Fruit fly (Drosophila melanogaster) whole organism, embryonic: ENCODE results near the gene Vlet.

ENCODE experiments used
- Antp ChIP-seq: fragments of 200-800 bp; sonication (Bioruptor generic); optimal IDR thresholded peaks from 3 replicates; lab custom pipeline; 2016; ENCODE audit warnings: missing biosample characterization, missing genetic modification characterization
- Atf3 ChIP-seq: fragments of 200-800 bp; sonication (Bioruptor generic); optimal IDR thresholded peaks from 3 replicates; lab custom pipeline; 2016; ENCODE audit warnings: missing biosample characterization, missing genetic modification characterization
- CG10267 ChIP-seq: fragments of 200-800 bp; sonication (Bioruptor generic); optimal IDR thresholded peaks from 2 replicates; lab custom pipeline; 2018; ENCODE audit warnings: missing biosample characterization, mild to moderate bottlenecking, missing genetic modification characterization, moderate library complexity
- CG10543 ChIP-seq: fragments of 200-800 bp; sonication (Bioruptor generic); optimal IDR thresholded peaks from 3 replicates; lab custom pipeline; 2017; ENCODE audit warnings: missing biosample characterization, mild to moderate bottlenecking, missing genetic modification characterization, moderate library complexity
- CG11398 ChIP-seq: fragments of 200-800 bp; sonication (Bioruptor generic); optimal IDR thresholded peaks from 2 replicates; lab custom pipeline; 2016; ENCODE audit warnings: missing biosample characterization, missing genetic modification characterization
- CG11695 ChIP-seq: fragments of 200-800 bp; sonication (Bioruptor generic); IDR thresholded peaks from 3 replicates; pipeline ENCODE4 v1.3.6; 2022; ENCODE audit warnings: missing biosample characterization, missing genetic modification characterization
- CG12155 ChIP-seq: fragments of 200-800 bp; sonication (Bioruptor generic); optimal IDR thresholded peaks from 3 replicates; lab custom pipeline; 2016; ENCODE audit warnings: missing biosample characterization, missing genetic modification characterization
- CG12299 ChIP-seq: fragments of 200-800 bp; sonication (Bioruptor generic); optimal IDR thresholded peaks from 2 replicates; lab custom pipeline; 2018; ENCODE audit warnings: missing biosample characterization, mild to moderate bottlenecking, missing genetic modification characterization
- CG12769 ChIP-seq: fragments of 200-800 bp; sonication (Bioruptor generic); optimal IDR thresholded peaks from 2 replicates; lab custom pipeline; 2019; ENCODE audit warnings: missing biosample characterization, mild to moderate bottlenecking, missing genetic modification characterization, moderate library complexity
- CG1529 ChIP-seq: fragments of 200-800 bp; sonication (Bioruptor generic); optimal IDR thresholded peaks from 3 replicates; lab custom pipeline; 2018; ENCODE audit warnings: missing biosample characterization, missing genetic modification characterization
- CG15514 ChIP-seq: fragments of 200-800 bp; sonication (Bioruptor generic); optimal IDR thresholded peaks from 3 replicates; lab custom pipeline; 2017; ENCODE audit warnings: missing biosample characterization, missing genetic modification characterization, mild to moderate bottlenecking, moderate library complexity, missing genetic modification reagents
- CG18262 ChIP-seq: fragments of 200-800 bp; optimal IDR thresholded peaks from 3 replicates; lab custom pipeline; 2019; ENCODE audit warnings: missing biosample characterization, mild to moderate bottlenecking, missing genetic modification characterization, moderate library complexity
- CG1832 ChIP-seq: fragments of 200-800 bp; sonication (Bioruptor generic); optimal IDR thresholded peaks from 2 replicates; lab custom pipeline; 2017; ENCODE audit warnings: missing biosample characterization, mild to moderate bottlenecking, missing genetic modification characterization, inconsistent platforms
- CG18764 ChIP-seq: fragments of 200-800 bp; sonication (Bioruptor generic); optimal IDR thresholded peaks from 3 replicates; lab custom pipeline; 2016; ENCODE audit warnings: missing biosample characterization, missing genetic modification characterization
- CG2116 ChIP-seq: fragments of 200-800 bp; sonication (Bioruptor generic); optimal IDR thresholded peaks from 3 replicates; lab custom pipeline; 2018; ENCODE audit warnings: missing biosample characterization, mild to moderate bottlenecking, missing genetic modification characterization
- CG30020 ChIP-seq: fragments of 200-800 bp; optimal IDR thresholded peaks from 2 replicates; lab custom pipeline; 2019; ENCODE audit warnings: missing biosample characterization, mild to moderate bottlenecking, missing genetic modification characterization, moderate library complexity
- CG34422 ChIP-seq: fragments of 200-800 bp; sonication (Bioruptor generic); IDR thresholded peaks from 3 replicates; pipeline ENCODE4 v1.3.6; 2022; ENCODE audit warnings: missing biosample characterization, missing genetic modification characterization
- CG4360 ChIP-seq: fragments of 200-800 bp; sonication (Bioruptor generic); IDR thresholded peaks from 2 replicates; pipeline ENCODE4 v1.3.6; 2022; ENCODE audit warnings: missing biosample characterization, missing genetic modification characterization
- CG4730 ChIP-seq: fragments of 200-800 bp; sonication (Bioruptor generic); IDR thresholded peaks from 2 replicates; pipeline ENCODE4 v1.3.6; 2022; ENCODE audit warnings: missing biosample characterization, missing genetic modification characterization
- CG4820 ChIP-seq: fragments of 200-800 bp; sonication (Bioruptor generic); optimal IDR thresholded peaks from 3 replicates; lab custom pipeline; 2016; ENCODE audit warnings: missing biosample characterization, missing genetic modification characterization
- CG6689 ChIP-seq: fragments of 200-800 bp; sonication (Bioruptor generic); IDR thresholded peaks from 2 replicates; pipeline ENCODE4 v1.3.6; 2022; ENCODE audit warnings: missing biosample characterization, missing genetic modification characterization
- CG6791 ChIP-seq: fragments of 200-800 bp; sonication (Bioruptor generic); IDR thresholded peaks from 3 replicates; pipeline ENCODE4 v1.3.6; 2022; ENCODE audit warnings: missing biosample characterization, missing genetic modification characterization; ENCODE audit not compliant: partially characterized antibody
- CG7928 ChIP-seq: fragments of 200-800 bp; sonication (Bioruptor generic); optimal IDR thresholded peaks from 2 replicates; lab custom pipeline; 2017; ENCODE audit warnings: missing biosample characterization, mild to moderate bottlenecking, missing genetic modification characterization
- CG8290 ChIP-seq, 3 experiments: fragments of 200-800 bp; sonication (Bioruptor generic); optimal IDR thresholded peaks; 2 replicates each; lab custom pipeline; 2016 to 2019; ENCODE audit warnings: missing biosample characterization in 3 of 3, missing genetic modification characterization in 3 of 3, mild to moderate bottlenecking in 2 of 3, moderate library complexity in 1 of 3
- CG8478 ChIP-seq: fragments of >200 bp; optimal IDR thresholded peaks from 2 replicates; lab custom pipeline; 2018
- CTCF ChIP-seq: fragments of 200-800 bp; sonication (Bioruptor generic); optimal IDR thresholded peaks from 2 replicates; lab custom pipeline; 2017; ENCODE audit warnings: missing biosample characterization, mild to moderate bottlenecking, missing genetic modification characterization, moderate library complexity
- CrebB ChIP-seq: fragments of 200-800 bp; sonication (Bioruptor generic); optimal IDR thresholded peaks from 3 replicates; lab custom pipeline; 2018; ENCODE audit warnings: missing biosample characterization, mild to moderate bottlenecking, missing genetic modification characterization
- Drgx ChIP-seq: fragments of 200-800 bp; sonication (Bioruptor generic); IDR thresholded peaks from 2 replicates; pipeline ENCODE4 v1.3.6; 2022; ENCODE audit warnings: missing biosample characterization, missing genetic modification characterization
- Ets65A ChIP-seq: fragments of 200-800 bp; sonication (Bioruptor generic); peaks from one replicate; lab custom pipeline; 2016; ENCODE audit warnings: missing biosample characterization, missing genetic modification characterization
- Hey ChIP-seq: fragments of 200-800 bp; sonication (Bioruptor generic); optimal IDR thresholded peaks from 3 replicates; lab custom pipeline; 2018; ENCODE audit warnings: missing biosample characterization, mild to moderate bottlenecking, missing genetic modification characterization
- Hr39 ChIP-seq: fragments of >200 bp; optimal IDR thresholded peaks from 2 replicates; lab custom pipeline; 2017
- Hsf ChIP-seq: fragments of 200-800 bp; sonication (Bioruptor generic); optimal IDR thresholded peaks from 3 replicates; lab custom pipeline; 2016; ENCODE audit warnings: missing biosample characterization, missing genetic modification characterization
- Lim3 ChIP-seq: fragments of 200-800 bp; sonication (Bioruptor generic); IDR thresholded peaks from 2 replicates; pipeline ENCODE4 v1.3.6; 2022; ENCODE audit warnings: missing biosample characterization, missing genetic modification characterization
- Lpt ChIP-seq: fragments of >200 bp; optimal IDR thresholded peaks from 2 replicates; lab custom pipeline; 2018; ENCODE audit warnings: missing biosample characterization, missing genetic modification characterization
- Neu2 ChIP-seq: fragments of 200-800 bp; sonication (Bioruptor generic); optimal IDR thresholded peaks from 3 replicates; lab custom pipeline; 2016; ENCODE audit warnings: missing biosample characterization, missing genetic modification characterization, borderline replicate concordance
- Sox100B ChIP-seq: fragments of 200-800 bp; sonication (Bioruptor generic); optimal IDR thresholded peaks from 3 replicates; lab custom pipeline; 2018; ENCODE audit warnings: missing biosample characterization, mild to moderate bottlenecking, missing genetic modification characterization
- TFAM ChIP-seq: fragments of 200-800 bp; sonication (Bioruptor generic); optimal IDR thresholded peaks from 2 replicates; lab custom pipeline; 2017; ENCODE audit warnings: missing biosample characterization, missing genetic modification characterization, inconsistent platforms
- Trl ChIP-seq, 3 experiments: fragments of >200 bp in 2 of 3; fragments of 200-800 bp in 1 of 3; sonication (Bioruptor generic) in 1 of 3; optimal IDR thresholded peaks; 2 replicates in 1 of 3; 3 replicates in 2 of 3; lab custom pipeline; 2016 to 2017; ENCODE audit warnings: missing biosample characterization in 1 of 3, missing genetic modification characterization in 1 of 3
- Usf ChIP-seq: fragments of 200-800 bp; sonication (Bioruptor generic); optimal IDR thresholded peaks from 2 replicates; lab custom pipeline; 2017; ENCODE audit warnings: missing genotype, missing biosample characterization, missing genetic modification characterization
- Xrp1 ChIP-seq: fragments of 200-800 bp; sonication (Bioruptor generic); IDR thresholded peaks from 2 replicates; pipeline ENCODE4 v1.3.6; 2022; ENCODE audit warnings: missing biosample characterization, missing genetic modification characterization
- ap ChIP-seq: fragments of 200-800 bp; sonication (Bioruptor generic); IDR thresholded peaks from 2 replicates; pipeline ENCODE4 v1.3.6; 2022; ENCODE audit warnings: missing biosample characterization, missing genetic modification characterization
- chm ChIP-seq: fragments of 200-800 bp; sonication (Bioruptor generic); IDR thresholded peaks from 2 replicates; pipeline ENCODE4 v1.3.6; 2022; ENCODE audit warnings: missing biosample characterization, missing genetic modification characterization
- crol ChIP-seq: fragments of 200-800 bp; sonication (Bioruptor generic); IDR thresholded peaks from 2 replicates; pipeline ENCODE4 v1.3.6; 2022; ENCODE audit warnings: missing biosample characterization, missing genetic modification characterization
- gfzf ChIP-seq: fragments of 200-800 bp; sonication (Bioruptor generic); optimal IDR thresholded peaks from 2 replicates; lab custom pipeline; 2016; ENCODE audit warnings: missing biosample characterization, mild to moderate bottlenecking, missing genetic modification characterization, moderate library complexity
- kay ChIP-seq: fragments of 200-800 bp; sonication (Bioruptor generic); optimal IDR thresholded peaks from 2 replicates; lab custom pipeline; 2016; ENCODE audit warnings: missing biosample characterization, missing genetic modification characterization
- scrt ChIP-seq: fragments of 200-800 bp; sonication (Bioruptor generic); optimal IDR thresholded peaks from 2 replicates; lab custom pipeline; 2018; ENCODE audit warnings: missing biosample characterization, mild to moderate bottlenecking, missing genetic modification characterization, moderate library complexity
- sens ChIP-seq: fragments of 200-800 bp; sonication (Bioruptor generic); peaks from one replicate; lab custom pipeline; 2016; ENCODE audit warnings: missing biosample characterization, missing genetic modification characterization
- sqz ChIP-seq: fragments of 200-800 bp; sonication (Bioruptor generic); optimal IDR thresholded peaks from 3 replicates; lab custom pipeline; 2018; ENCODE audit warnings: missing biosample characterization, mild to moderate bottlenecking, missing genetic modification characterization
- stwl ChIP-seq: fragments of 200-800 bp; sonication (Bioruptor generic); optimal IDR thresholded peaks from 3 replicates; lab custom pipeline; 2018; ENCODE audit warnings: missing biosample characterization, mild to moderate bottlenecking, missing genetic modification characterization, moderate library complexity
- vfl ChIP-seq: fragments of 200-800 bp; sonication (Bioruptor generic); optimal IDR thresholded peaks from 2 replicates; lab custom pipeline; 2016; ENCODE audit warnings: missing biosample characterization, missing genetic modification characterization
- zfh1 ChIP-seq: fragments of 200-800 bp; sonication (Bioruptor generic); IDR thresholded peaks from 3 replicates; pipeline ENCODE4 v1.3.6; 2022; ENCODE audit warnings: missing biosample characterization, missing genetic modification characterization

Gene Vlet

DNA sequence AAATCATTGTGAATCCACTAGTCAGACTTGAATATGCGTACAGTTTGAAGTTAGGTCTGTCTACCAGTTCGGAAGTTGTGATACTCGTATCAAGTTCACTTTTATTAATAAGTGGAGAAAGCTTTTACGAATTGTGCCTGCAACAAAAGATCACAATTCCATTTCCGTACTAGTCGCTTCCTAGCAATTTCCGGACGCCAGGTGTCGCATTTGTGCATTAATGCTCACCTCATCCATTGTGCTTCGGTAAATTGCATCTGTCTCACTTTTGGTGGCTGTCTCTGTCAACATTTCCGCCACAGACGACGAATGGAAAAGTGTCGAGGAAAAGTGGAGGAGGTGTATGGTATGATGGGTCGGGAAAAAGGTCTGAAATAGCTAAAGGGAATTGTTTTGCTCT lies 35.2 kb downstream of the Vlet start:
- TF ChIP-seq CTCF (GFP tag; lab: Kevin White, UChicago) (peak; percentile 65), Drgx (GFP tag; lab: Robert Waterston, UW) (no peak), Ets65A (peak; percentile 31)

DNA sequence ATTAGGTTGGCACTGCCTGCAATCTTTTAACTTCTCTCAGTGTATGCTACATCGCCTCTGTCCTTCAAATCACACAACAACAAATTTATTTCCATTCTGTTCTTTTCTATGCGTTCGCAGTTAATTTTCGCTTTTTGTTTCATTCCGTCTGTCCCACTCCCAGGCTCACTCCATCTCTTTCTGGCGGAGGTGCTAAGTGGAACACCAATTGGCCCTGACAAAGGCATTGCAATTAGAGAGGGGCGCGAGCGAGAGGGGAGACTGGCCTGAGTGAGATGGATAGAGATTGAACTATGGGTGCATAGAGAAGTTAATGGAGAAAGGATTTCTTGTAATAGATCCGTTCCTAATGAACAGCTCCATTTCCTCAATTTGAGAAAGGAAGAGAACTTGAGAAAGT lies 37.9 kb downstream of the Vlet start:
- TF ChIP-seq CG11695 (GFP tag; lab: Robert Waterston, UW): no peak
- TF ChIP-seq stwl (tag; lab: Kevin White, UChicago): peak; percentile 17
- no peak for TF ChIP-seq CG4820 (GFP tag; lab: Kevin White, UChicago)
- no peak for TF ChIP-seq Lpt (GFP tag; lab: Kevin White, UChicago)
- no peak for TF ChIP-seq gfzf (GFP tag; lab: Kevin White, UChicago)
- peak; percentile 20 for TF ChIP-seq CG8290 (GFP tag; optimal IDR thresholded peaks at IDR 0.05; lab: Kevin White, UChicago)
- no peak for TF ChIP-seq CG8290 (tag; optimal IDR thresholded peaks at IDR 0.05; lab: Kevin White, UChicago)
- TF ChIP-seq CG6791 (GFP tag; lab: Robert Waterston, UW): 0 out of 3 replicates have a peak, but pooled peaks have one; percentile 24
- TF ChIP-seq CG11398: no peak
- TF ChIP-seq Usf (GFP tag; lab: Kevin White, UChicago): no peak
- TF ChIP-seq CG12769 (tag; lab: Kevin White, UChicago): no peak
- TF ChIP-seq Antp (GFP tag; lab: Kevin White, UChicago): no peak
- no peak for TF ChIP-seq CG12155 (GFP tag; lab: Kevin White, UChicago)
- peak; percentile 76 for TF ChIP-seq CG1832 (GFP tag; lab: Kevin White, UChicago)
- TF ChIP-seq Lim3: no peak
- TF ChIP-seq vfl: no peak
- no peak for TF ChIP-seq CG1529
- no peak for TF ChIP-seq CG18262
- TF ChIP-seq CG30020 (tag; lab: Kevin White, UChicago): peak; percentile 59
- no peak for TF ChIP-seq CG18764 (GFP tag; lab: Kevin White, UChicago)
- TF ChIP-seq Hr39: no peak
- no peak for TF ChIP-seq Xrp1 (GFP tag; lab: Robert Waterston, UW)
- TF ChIP-seq Atf3: no peak
- no peak for TF ChIP-seq Neu2
- TF ChIP-seq CG6689 (GFP tag; lab: Robert Waterston, UW): no peak
- no peak for TF ChIP-seq CrebB
- peak; percentile 36 for TF ChIP-seq sens (GFP tag; lab: Kevin White, UChicago)
- TF ChIP-seq CG8478 (lab: Kevin White, UChicago): no peak
- no peak for TF ChIP-seq Trl (optimal IDR thresholded peaks at IDR 0.05; lab: Kevin White, UChicago)
- no peak for TF ChIP-seq Trl (GFP tag; optimal IDR thresholded peaks at IDR 0.05; lab: Kevin White, UChicago)
- TF ChIP-seq kay: no peak
- TF ChIP-seq CG10543 (GFP tag; lab: Kevin White, UChicago): no peak
- TF ChIP-seq sqz (GFP tag; lab: Kevin White, UChicago): no peak
- TF ChIP-seq CG34422: no peak
- no peak for TF ChIP-seq zfh1
- TF ChIP-seq Hsf: no peak
- TF ChIP-seq CG4730 (GFP tag; lab: Robert Waterston, UW): no peak
- TF ChIP-seq Sox100B (GFP tag; lab: Kevin White, UChicago): no peak
- no peak for TF ChIP-seq CG2116 (GFP tag; lab: Kevin White, UChicago)
- no peak for TF ChIP-seq scrt (GFP tag; lab: Kevin White, UChicago)
- TF ChIP-seq ap (GFP tag; lab: Robert Waterston, UW): no peak
- TF ChIP-seq Hey (tag; lab: Kevin White, UChicago): no peak
- TF ChIP-seq chm: no peak
- TF ChIP-seq CG7928 (GFP tag; lab: Kevin White, UChicago): no peak
- 0 out of 2 replicates have a peak, but pooled peaks have one; percentile 22 for TF ChIP-seq crol
- no peak for TF ChIP-seq CG12299 (tag; lab: Kevin White, UChicago)
- no peak for TF ChIP-seq TFAM
- no peak for TF ChIP-seq CG4360 (GFP tag; lab: Robert Waterston, UW)
- no peak for TF ChIP-seq CG15514
- TF ChIP-seq CG10267 (tag; lab: Kevin White, UChicago): no peak
